Fruit fly (Drosophila melanogaster) whole organism, prepupa: Measurements from ENCODE around the gene ZnT77C.

ENCODE experiments used
- CG11902 ChIP-seq: fragments of 200-800 bp; sonication (Bioruptor generic); optimal IDR thresholded peaks from 3 replicates; lab custom pipeline; 2016; ENCODE audit warnings: missing biosample characterization, missing genetic modification characterization
- CG7368 ChIP-seq: fragments of 200-800 bp; sonication (Bioruptor generic); optimal IDR thresholded peaks from 3 replicates; lab custom pipeline; 2016; ENCODE audit warnings: missing biosample characterization, missing genetic modification characterization
- Eip78C ChIP-seq: fragments of 200-800 bp; sonication (Bioruptor generic); peaks from one replicate; lab custom pipeline; 2016; ENCODE audit warnings: missing biosample characterization, missing genetic modification characterization
- dsx ChIP-seq: fragments of 200-800 bp; optimal IDR thresholded peaks from 3 replicates; lab custom pipeline; 2019; ENCODE audit warnings: missing biosample characterization, mild to moderate bottlenecking, missing genetic modification characterization, moderate library complexity; ENCODE audit not compliant: poor library complexity, severe bottlenecking

dm6 chr3L:20525743-20526142 is 31.0 kb upstream of the ZnT77C start:
- TF ChIP-seq CG11902 (GFP tag; lab: Kevin White, UChicago) (no peak), dsx (GFP tag; lab: Kevin White, UChicago) (no peak), Eip78C (GFP tag; lab: Kevin White, UChicago) (no peak), CG7368 (GFP tag; lab: Kevin White, UChicago) (no peak)
